Fruit fly (Drosophila melanogaster): Measurements from ENCODE around the gene CG1637.

CG1637 gene

dm6 chrX:10825349-10826129, 52.2 kb downstream of the CG1637 start (continued):
- TF ChIP-seq ken (GFP tag; IDR thresholded peaks at IDR 0.05) (peak; percentile 50; the same call in 1 of the 3 replicates), CG10209 (GFP tag; optimal IDR thresholded peaks at IDR 0.05) (peak; percentile 47), Xrp1 (GFP tag; IDR thresholded peaks at IDR 0.05) (peak; percentile 67), ATbp (GFP tag; optimal IDR thresholded peaks at IDR 0.05) (peak; percentile 49), CG31441 (GFP tag; IDR thresholded peaks at IDR 0.05) (peak; percentile 64), Ssrp (tag; optimal IDR thresholded peaks at IDR 0.05) (peak; percentile 43), so (GFP tag; IDR thresholded peaks at IDR 0.05) (no peak), CG8388 (GFP tag; optimal IDR thresholded peaks at IDR 0.05) (peak; percentile 54), corto (GFP tag; optimal IDR thresholded peaks at IDR 0.05) (no peak), Sox102F (GFP tag; optimal IDR thresholded peaks at IDR 0.05) (peak; percentile 37), CG10959 (GFP tag; IDR thresholded peaks at IDR 0.05) (0 out of 2 replicates have a peak, but pooled peaks have one; percentile 31), CG7928 (GFP tag; optimal IDR thresholded peaks at IDR 0.05) (no peak), CG30403 (GFP tag; optimal IDR thresholded peaks at IDR 0.05) (peak; percentile 41), cad (GFP tag; optimal IDR thresholded peaks at IDR 0.05) (no peak), CTCF (GFP tag; optimal IDR thresholded peaks at IDR 0.05) (no peak), CG5953 (GFP tag; IDR thresholded peaks at IDR 0.05) (no peak), esg (GFP tag; conservative IDR thresholded peaks at IDR 0.05) (0 out of 2 replicates have a peak, but pooled peaks have one; percentile 17), Asciz (GFP tag; optimal IDR thresholded peaks at IDR 0.05) (no peak), CG12659 (GFP tag; optimal IDR thresholded peaks at IDR 0.05) (no peak), BtbVII (GFP tag; optimal IDR thresholded peaks at IDR 0.05) (no peak), ase (GFP tag; IDR thresholded peaks at IDR 0.05) (peak; percentile 36; the same call in 1 of the 3 replicates), CG11504 (tag; optimal IDR thresholded peaks at IDR 0.05) (peak; percentile 63), sob (GFP tag; IDR thresholded peaks at IDR 0.05) (no peak), CG8290 (GFP tag; optimal IDR thresholded peaks at IDR 0.05) (no peak), CG8290 (tag; optimal IDR thresholded peaks at IDR 0.05) (no peak), CG17361 (GFP tag; IDR thresholded peaks at IDR 0.05) (peak; percentile 59; the same call in 1 of the 3 replicates), vvl (GFP tag; IDR thresholded peaks at IDR 0.05) (peak; percentile 63), dati (GFP tag; IDR thresholded peaks at IDR 0.05) (no peak), CG13624 (GFP tag; optimal IDR thresholded peaks at IDR 0.05) (peak; percentile 31), chinmo (GFP tag; IDR thresholded peaks at IDR 0.05; ENCODE audit: partially characterized antibody) (no peak), grau (tag; optimal IDR thresholded peaks at IDR 0.05) (peak; percentile 52), sim (GFP tag; IDR thresholded peaks at IDR 0.05) (no peak), vnd (GFP tag; IDR thresholded peaks at IDR 0.05; ENCODE audit: partially characterized antibody) (no peak), CG12744 (GFP tag; optimal IDR thresholded peaks at IDR 0.05) (no peak), CG6791 (GFP tag; IDR thresholded peaks at IDR 0.05; ENCODE audit: partially characterized antibody) (no peak), aop (GFP tag; IDR thresholded peaks at IDR 0.05) (no peak), her (GFP tag; optimal IDR thresholded peaks at IDR 0.05) (no peak), Abd-B (GFP tag; optimal IDR thresholded peaks at IDR 0.05) (peak; percentile 46), CG18619 (GFP tag; optimal IDR thresholded peaks at IDR 0.05) (peak; percentile 39), bcd (GFP tag; optimal IDR thresholded peaks at IDR 0.05) (peak; percentile 12), insv (GFP tag; optimal IDR thresholded peaks at IDR 0.05) (no peak), zfh1 (GFP tag; IDR thresholded peaks at IDR 0.05) (peak; percentile 59; the same call in 2 of the 3 replicates), CG7271 (tag; optimal IDR thresholded peaks at IDR 0.05) (no peak), bab2 (GFP tag; optimal IDR thresholded peaks at IDR 0.05) (peak; percentile 34), dmrt99B (tag; optimal IDR thresholded peaks at IDR 0.05) (peak; percentile 62), CG7556 (GFP tag; optimal IDR thresholded peaks at IDR 0.05) (peak; percentile 50), fu2 (GFP tag; optimal IDR thresholded peaks at IDR 0.05) (no peak), CG17385 (GFP tag; optimal IDR thresholded peaks at IDR 0.05) (peak; percentile 30), CG14710 (tag; optimal IDR thresholded peaks at IDR 0.05) (peak; percentile 36), CG4404 (GFP tag; IDR thresholded peaks at IDR 0.05) (peak; percentile 16; the same call in 1 of the 2 replicates)

Data from whole organism, embryonic.